Worm (Caenorhabditis elegans) whole organism, L3 larva: ENCODE results near the gene srd-15.

Experiments
- ZK546.5 ChIP-seq: sonication (generic microtip); optimal IDR thresholded peaks from 2 replicates; lab custom pipeline; 2017; ENCODE audit warnings: missing biosample characterization, missing genetic modification characterization
- aly-2 ChIP-seq: fragments of 150-350 bp; optimal IDR thresholded peaks from 2 replicates; lab custom pipeline; 2014; ENCODE audit warnings: missing biosample characterization, missing genetic modification characterization
- ceh-28 ChIP-seq: fragments of 150-350 bp; optimal IDR thresholded peaks from 2 replicates; lab custom pipeline; 2014; ENCODE audit warnings: missing biosample characterization, missing genetic modification reagents, missing genetic modification characterization
- daf-12 ChIP-seq: fragments of 150-350 bp; optimal IDR thresholded peaks from 2 replicates; lab custom pipeline; 2014; ENCODE audit warnings: missing biosample characterization, missing genetic modification reagents, missing genetic modification characterization
- egl-27 ChIP-seq: sonication (generic microtip); optimal IDR thresholded peaks from 4 replicates; lab custom pipeline; 2017; ENCODE audit warnings: missing biosample characterization, missing genetic modification reagents, missing genetic modification characterization
- elt-1 ChIP-seq: fragments of 150-350 bp; optimal IDR thresholded peaks from 2 replicates; lab custom pipeline; 2014; ENCODE audit warnings: missing biosample characterization, missing genetic modification characterization
- elt-3 ChIP-seq, 3 experiments: fragments of 150-350 bp in 1 of 3; sonication (generic microtip) in 2 of 3; optimal IDR thresholded peaks; 2 replicates in 2 of 3; 4 replicates in 1 of 3; lab custom pipeline; 2014 to 2017; ENCODE audit warnings: missing biosample characterization in 3 of 3, missing genetic modification characterization in 3 of 3
- eor-1 ChIP-seq, 2 experiments: fragments of 150-350 bp; optimal IDR thresholded peaks; 2 replicates each; lab custom pipeline; 2014 to 2018; ENCODE audit warnings: missing biosample characterization in 2 of 2, missing genetic modification characterization in 2 of 2
- fkh-10 ChIP-seq: sonication (generic microtip); optimal IDR thresholded peaks from 2 replicates; lab custom pipeline; 2017; ENCODE audit warnings: missing biosample characterization, missing genetic modification reagents, missing genetic modification characterization
- fkh-2 ChIP-seq: fragments of 150-350 bp; optimal IDR thresholded peaks from 2 replicates; lab custom pipeline; 2014; ENCODE audit warnings: missing biosample characterization, missing genetic modification reagents, missing genetic modification characterization
- fos-1 ChIP-seq: fragments of 150-350 bp; optimal IDR thresholded peaks from 2 replicates; lab custom pipeline; 2014; ENCODE audit warnings: missing biosample characterization, missing genetic modification characterization
- jun-1 ChIP-seq: fragments of 150-350 bp; optimal IDR thresholded peaks from 2 replicates; lab custom pipeline; 2014; ENCODE audit warnings: missing biosample characterization, missing genetic modification reagents, missing genetic modification characterization
- lin-15B ChIP-seq: fragments of 150-350 bp; optimal IDR thresholded peaks from 2 replicates; lab custom pipeline; 2014; ENCODE audit warnings: missing biosample characterization, missing genetic modification characterization
- lin-39 ChIP-seq: fragments of 150-350 bp; optimal IDR thresholded peaks from 2 replicates; lab custom pipeline; 2018; ENCODE audit warnings: missing biosample characterization, missing genetic modification reagents, missing genetic modification characterization
- lsy-12 ChIP-seq: sonication (generic microtip); optimal IDR thresholded peaks from 2 replicates; lab custom pipeline; 2016; ENCODE audit warnings: mild to moderate bottlenecking, missing genetic modification characterization, missing compliant biosample characterization
- mdl-1 ChIP-seq: fragments of 150-350 bp; optimal IDR thresholded peaks from 2 replicates; lab custom pipeline; 2014; ENCODE audit warnings: missing biosample characterization, missing genetic modification characterization
- mml-1 ChIP-seq: fragments of 150-350 bp; sonication (generic microtip); optimal IDR thresholded peaks from 3 replicates; lab custom pipeline; 2014; ENCODE audit warnings: missing biosample characterization, missing genetic modification characterization
- nhr-11 ChIP-seq: fragments of 150-350 bp; optimal IDR thresholded peaks from 2 replicates; lab custom pipeline; 2014; ENCODE audit warnings: missing biosample characterization, missing genetic modification characterization
- nhr-12 ChIP-seq: fragments of 150-350 bp; optimal IDR thresholded peaks from 2 replicates; lab custom pipeline; 2014; ENCODE audit warnings: missing biosample characterization, missing genetic modification characterization
- nhr-23 ChIP-seq: fragments of 150-350 bp; optimal IDR thresholded peaks from 2 replicates; lab custom pipeline; 2014; ENCODE audit warnings: missing biosample characterization, missing genetic modification reagents, missing genetic modification characterization
- nhr-237 ChIP-seq: fragments of 150-350 bp; optimal IDR thresholded peaks from 2 replicates; lab custom pipeline; 2014; ENCODE audit warnings: missing biosample characterization, missing genetic modification characterization
- nhr-28 ChIP-seq: fragments of 150-350 bp; optimal IDR thresholded peaks from 2 replicates; lab custom pipeline; 2014; ENCODE audit warnings: missing biosample characterization, missing genetic modification characterization
- nhr-43 ChIP-seq: sonication (generic microtip); optimal IDR thresholded peaks from 2 replicates; lab custom pipeline; 2016; ENCODE audit warnings: mild to moderate bottlenecking, missing genetic modification characterization, missing compliant biosample characterization; ENCODE audit not compliant: poor library complexity, severe bottlenecking
- nhr-67 ChIP-seq: fragments of 150-350 bp; optimal IDR thresholded peaks from 2 replicates; lab custom pipeline; 2014; ENCODE audit warnings: missing biosample characterization, missing genetic modification characterization
- nhr-76 ChIP-seq: fragments of 150-350 bp; sonication (generic microtip); optimal IDR thresholded peaks from 5 replicates; lab custom pipeline; 2014; ENCODE audit warnings: missing biosample characterization, missing genetic modification characterization
- nhr-77 ChIP-seq: fragments of 150-350 bp; optimal IDR thresholded peaks from 2 replicates; lab custom pipeline; 2014; ENCODE audit warnings: missing biosample characterization, missing genetic modification characterization
- pha-4 ChIP-seq: fragments of 150-350 bp; optimal IDR thresholded peaks from 2 replicates; lab custom pipeline; 2014; ENCODE audit warnings: missing biosample characterization, missing genetic modification reagents, missing genetic modification characterization
- pqm-1 ChIP-seq: fragments of 150-350 bp; optimal IDR thresholded peaks from 2 replicates; lab custom pipeline; 2017; ENCODE audit warnings: missing biosample characterization, missing genetic modification characterization, inconsistent platforms
- skn-1 ChIP-seq: fragments of 150-350 bp; optimal IDR thresholded peaks from 2 replicates; lab custom pipeline; 2014; ENCODE audit warnings: missing biosample characterization, missing genetic modification characterization
- snpc-4 ChIP-seq: fragments of 150-350 bp; optimal IDR thresholded peaks from 2 replicates; lab custom pipeline; 2014; ENCODE audit warnings: missing biosample characterization, missing genetic modification characterization
- tbx-2 ChIP-seq: sonication (generic microtip); optimal IDR thresholded peaks from 2 replicates; lab custom pipeline; 2016; ENCODE audit warnings: mild to moderate bottlenecking, missing genetic modification characterization, missing compliant biosample characterization
- unc-39 ChIP-seq: sonication (generic microtip); optimal IDR thresholded peaks from 4 replicates; lab custom pipeline; 2017; ENCODE audit warnings: missing biosample characterization, missing genetic modification characterization
- unc-62 ChIP-seq: fragments of 150-350 bp; sonication (generic microtip); optimal IDR thresholded peaks from 4 replicates; lab custom pipeline; 2014; ENCODE audit warnings: missing biosample characterization, missing genetic modification reagents, missing genetic modification characterization
- zag-1 ChIP-seq: fragments of 150-350 bp; optimal IDR thresholded peaks from 2 replicates; lab custom pipeline; 2014; ENCODE audit warnings: missing biosample characterization, missing genetic modification characterization
- ztf-11 ChIP-seq: fragments of 150-350 bp; optimal IDR thresholded peaks from 2 replicates; lab custom pipeline; 2014; ENCODE audit warnings: missing biosample characterization, missing genetic modification characterization
- ztf-4 ChIP-seq: fragments of 150-350 bp; optimal IDR thresholded peaks from 2 replicates; lab custom pipeline; 2014; ENCODE audit warnings: missing biosample characterization, missing genetic modification characterization

srd-15 gene

DNA sequence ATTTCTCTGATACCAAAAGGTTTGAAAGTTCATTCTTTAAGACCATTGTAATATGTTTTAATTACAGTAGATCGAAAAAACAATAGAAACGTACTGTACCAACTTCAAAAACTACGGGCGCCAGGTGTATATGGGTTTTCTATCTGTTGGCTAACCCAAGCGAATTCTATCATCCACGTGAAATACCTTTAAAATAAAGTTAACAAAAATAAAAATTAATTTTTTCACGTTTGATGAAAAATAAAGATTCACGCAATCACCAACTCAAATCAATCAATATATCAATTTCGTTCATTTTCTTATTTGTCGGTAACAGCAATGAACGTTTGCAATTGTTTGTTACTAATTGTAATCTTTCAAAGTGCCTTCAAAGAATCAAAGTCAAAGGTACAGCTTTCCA, 938 bp upstream of the srd-15 start, which contains the start of gene C04E6.4:
C04E6.4 (plus strand) TSS at position 301 of the 400 bp plus-strand sequence.
- no peak for TF ChIP-seq mml-1
- TF ChIP-seq eor-1 (tag; optimal IDR thresholded peaks at IDR 0.05; lab: Kevin White, UChicago) = no peak
- TF ChIP-seq elt-3 (tag; optimal IDR thresholded peaks at IDR 0.05; lab: Kevin White, UChicago) = no peak
- TF ChIP-seq snpc-4 (tag; lab: Kevin White, UChicago) = no peak
- no peak for TF ChIP-seq fkh-2 (tag; lab: Kevin White, UChicago)
- no peak for TF ChIP-seq skn-1 (tag; lab: Kevin White, UChicago)
- TF ChIP-seq ztf-11 = no peak
- no peak for TF ChIP-seq ZK546.5
- no peak for TF ChIP-seq jun-1 (tag; lab: Kevin White, UChicago)
- no peak for TF ChIP-seq nhr-237
- TF ChIP-seq pqm-1 (tag; lab: Kevin White, UChicago) = no peak
- no peak for TF ChIP-seq ztf-4 (tag; lab: Kevin White, UChicago)
- TF ChIP-seq nhr-12 = no peak
- TF ChIP-seq elt-1 (tag; lab: Kevin White, UChicago) = no peak
- TF ChIP-seq ceh-28 = no peak
- no peak for TF ChIP-seq egl-27 (tag; lab: Kevin White, UChicago)
- no peak for TF ChIP-seq lsy-12 (tag; lab: Kevin White, UChicago)
- TF ChIP-seq lin-39 (tag; lab: Kevin White, UChicago) = no peak

DNA sequence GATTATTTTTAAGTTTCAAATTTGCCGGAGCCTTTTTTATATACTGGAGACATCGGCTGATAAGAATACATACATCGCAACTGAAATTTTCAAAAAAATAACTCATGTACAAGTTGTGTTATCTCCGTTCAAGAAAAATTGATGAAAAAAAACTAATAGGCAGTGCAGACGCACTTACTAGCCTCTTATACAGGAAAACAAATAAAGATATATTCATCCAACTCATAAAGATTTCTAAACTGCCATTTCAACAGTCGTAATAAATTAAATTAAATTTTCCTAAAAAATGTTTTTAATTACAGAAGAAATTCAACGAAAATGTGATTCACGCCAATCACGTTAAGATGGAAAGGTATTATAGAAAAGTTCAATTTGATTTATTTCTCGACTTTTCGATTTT, 4.3 kb downstream of the srd-15 start, which contains the start of gene C04E6.5:
C04E6.5 (plus strand) TSS at position 301 of the 400 bp plus-strand sequence.
- TF ChIP-seq tbx-2 (no peak), pha-4 (no peak), aly-2 (tag; lab: Kevin White, UChicago) (no peak), fos-1 (tag; lab: Kevin White, UChicago) (no peak), nhr-67 (no peak), nhr-237 (no peak), nhr-76 (tag; lab: Kevin White, UChicago) (no peak), nhr-28 (tag; lab: Kevin White, UChicago) (no peak), nhr-23 (tag; lab: Kevin White, UChicago) (no peak), lin-15B (tag; lab: Kevin White, UChicago) (no peak), zag-1 (tag; lab: Kevin White, UChicago) (no peak), mdl-1 (tag; lab: Kevin White, UChicago) (no peak)

DNA sequence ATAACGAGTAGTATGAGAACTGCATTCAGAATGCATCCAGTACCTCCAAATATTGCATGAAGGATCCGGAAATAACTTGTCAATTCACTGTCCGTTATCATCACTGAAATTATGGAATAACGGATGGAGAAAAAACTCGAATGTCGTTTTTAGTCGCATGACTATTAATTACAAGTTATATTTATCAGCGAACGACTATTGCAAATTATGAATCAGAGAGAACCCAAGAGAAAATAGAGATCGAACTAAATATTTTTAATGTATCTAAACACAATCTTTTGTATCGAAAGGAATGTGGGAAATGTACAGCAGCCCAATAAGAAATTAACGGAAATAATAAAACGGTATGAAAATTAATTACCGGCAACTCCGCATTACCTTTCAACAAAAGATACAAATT, 6.2 kb downstream of the srd-15 start, which contains the start of gene srd-16:
srd-16 (minus strand) TSS at position 101 of the 400 bp plus-strand sequence.
- TF ChIP-seq nhr-12 = no peak
- TF ChIP-seq, all 47 proteins: peak for 0

- TF ChIP-seq skn-1 (tag; lab: Kevin White, UChicago) = no peak
- TF ChIP-seq nhr-12 = no peak
- TF ChIP-seq fkh-2 (tag; lab: Kevin White, UChicago) = no peak
- TF ChIP-seq unc-62 (GFP tag; lab: Kevin White, UChicago) = no peak
- TF ChIP-seq fkh-10 (GFP tag; lab: Kevin White, UChicago) = no peak
- no peak for TF ChIP-seq elt-3 (tag; optimal IDR thresholded peaks at IDR 0.05; lab: Kevin White, UChicago)
- TF ChIP-seq nhr-76 (tag; lab: Kevin White, UChicago) = no peak
- TF ChIP-seq unc-39 (tag; lab: Kevin White, UChicago) = no peak
- TF ChIP-seq jun-1 (tag; lab: Kevin White, UChicago) = no peak
- no peak for TF ChIP-seq pha-4
- no peak for TF ChIP-seq tbx-2
- TF ChIP-seq nhr-77 (tag; lab: Kevin White, UChicago) = no peak
- TF ChIP-seq ztf-4 (tag; lab: Kevin White, UChicago) = no peak
- no peak for TF ChIP-seq elt-1 (tag; lab: Kevin White, UChicago)
- TF ChIP-seq nhr-11 (tag; lab: Kevin White, UChicago) = no peak
- TF ChIP-seq ztf-11 = no peak
- TF ChIP-seq nhr-23 (tag; lab: Kevin White, UChicago) = no peak
- TF ChIP-seq daf-12 (tag; lab: Kevin White, UChicago) = no peak
- TF ChIP-seq nhr-43 (tag; lab: Kevin White, UChicago) = no peak
These were observed 11.1 kb downstream of the srd-15 start, which contains the start of gene grd-9 for ce11 chrV:5895021-5895420. grd-9 (plus strand) TSS chrV:5895321.
